Fruit fly (Drosophila melanogaster) Kc167 (cell line): ENCODE data around the gene Vm26Ac.

Source experiments
- Myc ChIP-seq: fragments of >200 bp; optimal IDR thresholded peaks from 2 replicates; lab custom pipeline; 2017; ENCODE audit warnings: missing external identifiers
- Sin3A ChIP-seq: fragments of >200 bp; optimal IDR thresholded peaks from 2 replicates; lab custom pipeline; 2018; ENCODE audit warnings: missing external identifiers
- h ChIP-seq: fragments of >200 bp; optimal IDR thresholded peaks from 3 replicates; lab custom pipeline; 2018; ENCODE audit warnings: missing external identifiers
- insv ChIP-seq: fragments of >200 bp; optimal IDR thresholded peaks from 3 replicates; lab custom pipeline; 2018; ENCODE audit warnings: missing external identifiers
- psq ChIP-seq: fragments of >200 bp; optimal IDR thresholded peaks from 2 replicates; lab custom pipeline; 2017; ENCODE audit warnings: missing external identifiers
- ttk ChIP-seq: sonication (Bioruptor generic); optimal IDR thresholded peaks from 2 replicates; lab custom pipeline; 2017; ENCODE audit warnings: missing external identifiers

The Vm26Ac gene

dm6 chr2L:5959863-5960658, 1.6 kb upstream of the Vm26Ac start, which contains the start of gene Vm26Aa:
TSS of gene Vm26Aa (minus strand) at chr2L:5960340.
- no peak for TF ChIP-seq ttk (lab: Kevin White, UChicago)
- TF ChIP-seq psq (lab: Kevin White, UChicago) = no peak
- no peak for TF ChIP-seq Sin3A (lab: Kevin White, UChicago)
- no peak for TF ChIP-seq Myc (lab: Kevin White, UChicago)
- no peak for TF ChIP-seq insv (lab: Kevin White, UChicago)
- no peak for TF ChIP-seq h (lab: Kevin White, UChicago)

- no peak for TF ChIP-seq h (lab: Kevin White, UChicago)
- TF ChIP-seq insv (lab: Kevin White, UChicago) = no peak
- no peak for TF ChIP-seq Myc (lab: Kevin White, UChicago)
- TF ChIP-seq ttk (lab: Kevin White, UChicago) = no peak
- no peak for TF ChIP-seq Sin3A (lab: Kevin White, UChicago)
Observed at dm6 chr2L:5956706-5957105, 1.7 kb downstream of the Vm26Ac start, which contains the start of the genes CG13998 and Vm26Ab. TSS of gene CG13998 (minus strand) at chr2L:5956819. TSS of gene Vm26Ab (plus strand) at chr2L:5957004.

DNA sequence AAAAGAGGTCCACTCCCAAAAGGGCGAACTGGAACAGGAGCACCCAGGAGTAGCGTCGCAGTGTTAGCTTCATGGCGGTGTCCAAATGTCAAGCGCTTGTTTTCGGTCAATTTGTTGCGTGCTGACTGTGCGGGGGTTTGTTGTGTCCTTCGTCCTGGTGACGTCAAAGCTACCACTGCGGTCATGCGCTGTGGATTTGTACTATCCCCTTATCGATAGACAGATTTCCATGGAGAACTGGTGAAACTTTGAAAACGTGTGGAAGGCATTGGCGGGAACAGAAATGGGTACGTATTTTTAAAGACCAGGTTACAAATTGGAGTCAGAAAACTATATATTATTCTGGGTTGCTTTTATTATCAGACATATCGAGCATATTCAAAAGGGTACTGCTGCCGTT, 2.3 kb downstream of the Vm26Ac start, which contains the start of gene CG13999:
CG13999 (minus strand) TSS at position 314 of the 400 bp plus-strand sequence.
- TF ChIP-seq ttk (lab: Kevin White, UChicago) = no peak
- no peak for TF ChIP-seq psq (lab: Kevin White, UChicago)
- TF ChIP-seq insv (lab: Kevin White, UChicago) = no peak
- no peak for TF ChIP-seq Sin3A (lab: Kevin White, UChicago)
- no peak for TF ChIP-seq Myc (lab: Kevin White, UChicago)
- no peak for TF ChIP-seq h (lab: Kevin White, UChicago)

dm6 chr2L:5948775-5949526, 9.5 kb downstream of the Vm26Ac start, which contains the start of gene CG9044:
TSS of gene CG9044 (plus strand) at chr2L:5949450.
- TF ChIP-seq ttk (lab: Kevin White, UChicago) (no peak), Sin3A (lab: Kevin White, UChicago) (no peak)

dm6 chr2L:5947504-5947903, 10.9 kb downstream of the Vm26Ac start:
- no peak for TF ChIP-seq Myc (lab: Kevin White, UChicago)
- no peak for TF ChIP-seq insv (lab: Kevin White, UChicago)
- no peak for TF ChIP-seq psq (lab: Kevin White, UChicago)
- TF ChIP-seq Sin3A (lab: Kevin White, UChicago) = no peak
- no peak for TF ChIP-seq h (lab: Kevin White, UChicago)
- TF ChIP-seq ttk (lab: Kevin White, UChicago) = no peak

DNA sequence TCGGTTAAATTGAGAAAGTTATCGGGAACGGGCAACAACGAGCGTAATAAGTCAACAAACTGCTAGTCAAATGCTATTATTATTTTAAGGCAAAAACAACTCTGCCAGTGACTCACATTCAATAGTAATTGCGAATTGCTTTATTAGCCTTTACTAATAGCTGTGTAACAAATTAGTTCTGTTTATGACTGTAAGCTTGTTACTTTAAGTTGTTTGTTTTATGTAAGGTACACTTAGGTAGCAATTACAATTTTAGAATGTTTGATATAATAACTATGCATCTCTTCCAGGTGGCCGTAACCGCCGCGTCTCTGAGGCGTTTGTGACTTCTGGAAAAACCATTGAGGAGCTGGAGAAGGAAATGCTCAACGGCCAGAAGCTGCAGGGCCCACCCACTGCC, 11.7 kb downstream of the Vm26Ac start:
- TF ChIP-seq psq (lab: Kevin White, UChicago) (no peak), insv (lab: Kevin White, UChicago) (no peak), Myc (lab: Kevin White, UChicago) (no peak), Sin3A (lab: Kevin White, UChicago) (no peak), h (lab: Kevin White, UChicago) (no peak), ttk (lab: Kevin White, UChicago) (no peak)

DNA sequence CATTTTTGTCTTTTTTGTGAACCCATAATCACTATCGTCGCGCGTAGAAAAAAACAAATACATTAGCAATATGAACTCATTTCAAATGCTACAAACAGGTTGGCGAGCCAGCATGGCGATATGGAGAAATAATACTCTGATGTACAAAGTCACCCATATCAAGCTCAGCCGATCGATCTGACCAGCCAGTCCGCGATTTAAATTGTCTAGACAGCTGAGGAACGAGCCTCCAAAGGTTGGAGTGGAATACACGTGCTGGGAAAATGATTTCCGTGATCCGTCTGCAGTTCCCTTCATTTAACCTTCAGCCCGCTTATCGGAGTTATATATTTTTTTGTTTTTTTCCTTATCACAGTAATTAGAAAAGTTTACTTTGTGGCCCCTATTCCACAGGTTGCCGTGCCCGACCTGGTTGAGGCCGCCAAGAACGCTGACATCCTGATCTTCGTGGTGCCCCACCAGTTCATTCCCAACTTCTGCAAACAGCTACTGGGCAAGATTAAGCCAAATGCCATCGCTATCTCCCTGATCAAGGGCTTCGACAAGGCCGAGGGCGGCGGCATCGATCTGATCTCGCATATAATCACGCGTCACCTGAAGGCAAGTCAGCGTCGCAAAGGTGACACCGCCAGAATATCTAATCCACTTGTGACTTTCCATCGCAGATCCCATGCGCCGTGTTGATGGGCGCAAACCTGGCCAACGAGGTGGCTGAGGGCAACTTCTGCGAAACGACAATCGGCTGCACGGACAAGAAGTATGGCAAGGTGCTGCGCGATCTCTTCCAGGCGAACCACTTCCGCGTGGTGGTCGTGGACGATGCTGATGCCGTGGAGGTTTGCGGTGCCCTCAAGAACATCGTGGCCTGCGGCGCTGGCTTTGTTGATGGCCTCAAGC, 12.5 kb downstream of the Vm26Ac start:
- TF ChIP-seq insv (lab: Kevin White, UChicago) (no peak), ttk (lab: Kevin White, UChicago) (no peak), Sin3A (lab: Kevin White, UChicago) (no peak), Myc (lab: Kevin White, UChicago) (no peak), psq (lab: Kevin White, UChicago) (no peak), h (lab: Kevin White, UChicago) (no peak)

- TF ChIP-seq h (lab: Kevin White, UChicago) (no peak), insv (lab: Kevin White, UChicago) (no peak), ttk (lab: Kevin White, UChicago) (no peak)
Observed at dm6 chr2L:5944305-5945282, 13.8 kb downstream of the Vm26Ac start.

dm6 chr2L:5943229-5944078, 15.0 kb downstream of the Vm26Ac start, which contains the start of the genes Sfp26Ad and Gpdh1:
TSS of gene Sfp26Ad (minus strand) at chr2L:5943304.
TSS of gene Gpdh1 (plus strand) at chr2L:5943643.
- TF ChIP-seq Sin3A (lab: Kevin White, UChicago) (no peak), h (lab: Kevin White, UChicago) (no peak), ttk (lab: Kevin White, UChicago) (no peak), insv (lab: Kevin White, UChicago) (no peak), Myc (lab: Kevin White, UChicago) (no peak), psq (lab: Kevin White, UChicago) (no peak)
